Worm (Caenorhabditis elegans) whole organism, L2 larva: ENCODE measurements around the gene F40G9.14.

Experiments used
- C34F6.9 ChIP-seq: fragments of 150-350 bp; optimal IDR thresholded peaks from 2 replicates; lab custom pipeline; 2014; ENCODE audit warnings: missing biosample characterization, missing genetic modification characterization
- egl-27 ChIP-seq: sonication (generic microtip); optimal IDR thresholded peaks from 3 replicates; lab custom pipeline; 2017; ENCODE audit warnings: missing biosample characterization, missing genetic modification reagents, missing genetic modification characterization
- nhr-10 ChIP-seq: sonication (generic microtip); optimal IDR thresholded peaks from 2 replicates; lab custom pipeline; 2017; ENCODE audit warnings: missing biosample characterization, missing genetic modification characterization
- sma-3 ChIP-seq: sonication (generic microtip); optimal IDR thresholded peaks from 2 replicates; lab custom pipeline; 2016; ENCODE audit warnings: missing genetic modification reagents, missing genetic modification characterization, missing compliant biosample characterization
- unc-39 ChIP-seq: fragments of 150-350 bp; optimal IDR thresholded peaks from 2 replicates; lab custom pipeline; 2014; ENCODE audit warnings: missing biosample characterization, missing genetic modification characterization
- ztf-11 ChIP-seq: sonication (generic microtip); optimal IDR thresholded peaks from 2 replicates; lab custom pipeline; 2017; ENCODE audit warnings: missing biosample characterization, missing genetic modification characterization

ce11 chrIII:154168-154567 lies 23.4 kb downstream of the F40G9.14 start:
- TF ChIP-seq C34F6.9 (tag; lab: Kevin White, UChicago) = no peak
- TF ChIP-seq nhr-10 (tag; lab: Kevin White, UChicago) = no peak
- TF ChIP-seq sma-3 = peak; percentile 17
- TF ChIP-seq ztf-11 = no peak
- no peak for TF ChIP-seq unc-39
- TF ChIP-seq egl-27 (tag; lab: Kevin White, UChicago) = peak; percentile 55
